Worm (Caenorhabditis elegans) whole organism, L1 larva: ENCODE data around the gene lgc-18.
A peak's percentile ranks its signal among the peaks of the same experiment; 100 is the strongest.

ENCODE experiments used
- C04F5.9 ChIP-seq: sonication (generic microtip); optimal IDR thresholded peaks from 2 replicates; lab custom pipeline; 2016; ENCODE audit warnings: missing genetic modification characterization, missing compliant biosample characterization
- blmp-1 ChIP-seq: fragments of 150-350 bp; optimal IDR thresholded peaks from 2 replicates; lab custom pipeline; 2014; ENCODE audit warnings: missing biosample characterization, missing genetic modification characterization
- ceh-90 ChIP-seq: sonication (generic microtip); optimal IDR thresholded peaks from 2 replicates; lab custom pipeline; 2016; ENCODE audit warnings: missing genetic modification characterization, missing compliant biosample characterization
- dsc-1 ChIP-seq: sonication (generic microtip); optimal IDR thresholded peaks from 2 replicates; lab custom pipeline; 2016; ENCODE audit warnings: mild to moderate bottlenecking, missing genetic modification characterization, missing compliant biosample characterization
- efl-1 ChIP-seq, 4 experiments: fragments of 150-350 bp; optimal IDR thresholded peaks in 3 of 4; peaks in 1 of 4; 1 replicate in 1 of 4; 2 replicates in 3 of 4; lab custom pipeline; 2014; ENCODE audit warnings: missing biosample characterization in 2 of 4, missing genetic modification characterization in 2 of 4, missing genetic modification reagents in 2 of 4
- efl-3 ChIP-seq: fragments of 200-800 bp; sonication (Bioruptor generic); optimal IDR thresholded peaks from 2 replicates; lab custom pipeline; 2018; ENCODE audit warnings: mild to moderate bottlenecking, missing genetic modification characterization, missing compliant biosample characterization
- egl-13 ChIP-seq: sonication (generic microtip); optimal IDR thresholded peaks from 2 replicates; lab custom pipeline; 2016; ENCODE audit warnings: missing genotype, missing genetic modification reagents, missing genetic modification characterization, missing compliant biosample characterization
- elt-2 ChIP-seq: sonication (generic microtip); optimal IDR thresholded peaks from 2 replicates; lab custom pipeline; 2016; ENCODE audit warnings: missing genetic modification characterization, mild to moderate bottlenecking, inconsistent platforms, missing compliant biosample characterization, missing genetic modification reagents
- fkh-10 ChIP-seq: sonication (generic microtip); optimal IDR thresholded peaks from 2 replicates; lab custom pipeline; 2017; ENCODE audit warnings: missing biosample characterization, missing genetic modification reagents, missing genetic modification characterization
- fkh-4 ChIP-seq: sonication (generic microtip); optimal IDR thresholded peaks from 2 replicates; lab custom pipeline; 2016; ENCODE audit warnings: missing compliant biosample characterization, missing genetic modification characterization, borderline replicate concordance
- fkh-8 ChIP-seq: sonication (generic microtip); optimal IDR thresholded peaks from 2 replicates; lab custom pipeline; 2016; ENCODE audit warnings: mild to moderate bottlenecking, missing genetic modification characterization, missing compliant biosample characterization
- grh-1 ChIP-seq: fragments of 200-800 bp; sonication (Bioruptor generic); IDR thresholded peaks from 2 replicates; pipeline ENCODE4 v1.3.6; 2022; ENCODE audit warnings: missing genetic modification reagents, missing genetic modification characterization, missing compliant biosample characterization
- irx-1 ChIP-seq: sonication (generic microtip); optimal IDR thresholded peaks from 2 replicates; lab custom pipeline; 2016; ENCODE audit warnings: missing genetic modification characterization, missing compliant biosample characterization
- lin-14 ChIP-seq: fragments of 200-800 bp; sonication (Bioruptor generic); optimal IDR thresholded peaks from 2 replicates; lab custom pipeline; 2018; ENCODE audit warnings: mild to moderate bottlenecking, missing genetic modification characterization, moderate library complexity, missing compliant biosample characterization
- lir-3 ChIP-seq: sonication (generic microtip); optimal IDR thresholded peaks from 2 replicates; lab custom pipeline; 2016; ENCODE audit warnings: mild to moderate bottlenecking, missing genetic modification characterization, moderate library complexity, missing compliant biosample characterization; ENCODE audit not compliant: poor library complexity
- lsy-2 ChIP-seq, 2 experiments: fragments of 150-350 bp; optimal IDR thresholded peaks; 2 replicates each; lab custom pipeline; 2014; ENCODE audit warnings: missing biosample characterization in 2 of 2, missing genetic modification characterization in 2 of 2
- mep-1 ChIP-seq: fragments of 150-350 bp; optimal IDR thresholded peaks from 2 replicates; lab custom pipeline; 2014; ENCODE audit warnings: missing biosample characterization, missing genetic modification characterization
- nhr-12 ChIP-seq: sonication (generic microtip); optimal IDR thresholded peaks from 2 replicates; lab custom pipeline; 2017; ENCODE audit warnings: missing biosample characterization, missing genetic modification characterization
- nhr-20 ChIP-seq: sonication (generic microtip); optimal IDR thresholded peaks from 2 replicates; lab custom pipeline; 2016; ENCODE audit warnings: mild to moderate bottlenecking, missing genetic modification characterization, missing compliant biosample characterization
- nhr-47 ChIP-seq: sonication (generic microtip); optimal IDR thresholded peaks from 2 replicates; lab custom pipeline; 2016; ENCODE audit warnings: mild to moderate bottlenecking, missing genetic modification characterization, moderate library complexity, missing compliant biosample characterization
- nhr-71 ChIP-seq: sonication (generic microtip); optimal IDR thresholded peaks from 2 replicates; lab custom pipeline; 2016; ENCODE audit warnings: mild to moderate bottlenecking, missing genetic modification characterization, moderate library complexity, missing compliant biosample characterization
- nhr-77 ChIP-seq: fragments of 150-350 bp; optimal IDR thresholded peaks from 2 replicates; lab custom pipeline; 2014; ENCODE audit warnings: missing biosample characterization, missing genetic modification characterization
- nhr-84 ChIP-seq: sonication (generic microtip); optimal IDR thresholded peaks from 2 replicates; lab custom pipeline; 2017; ENCODE audit warnings: missing biosample characterization, missing genetic modification characterization
- nhr-85 ChIP-seq: sonication (generic microtip); peaks from one replicate; lab custom pipeline; 2016; ENCODE audit warnings: missing genetic modification characterization, inconsistent platforms, missing compliant biosample characterization
- pax-3 ChIP-seq: fragments of 200-800 bp; sonication (Bioruptor generic); optimal IDR thresholded peaks from 2 replicates; lab custom pipeline; 2018; ENCODE audit warnings: mild to moderate bottlenecking, missing genetic modification characterization, moderate library complexity, missing compliant biosample characterization
- rnt-1 ChIP-seq: sonication (generic microtip); optimal IDR thresholded peaks from 2 replicates; lab custom pipeline; 2016; ENCODE audit warnings: mild to moderate bottlenecking, missing genetic modification characterization, moderate library complexity, missing compliant biosample characterization
- snpc-4 ChIP-seq: fragments of 150-350 bp; optimal IDR thresholded peaks from 2 replicates; lab custom pipeline; 2014; ENCODE audit warnings: missing biosample characterization, missing genetic modification characterization
- snu-23 ChIP-seq: sonication (generic microtip); optimal IDR thresholded peaks from 2 replicates; lab custom pipeline; 2016; ENCODE audit warnings: missing genetic modification characterization, missing compliant biosample characterization
- sox-4 ChIP-seq: sonication (generic microtip); optimal IDR thresholded peaks from 2 replicates; lab custom pipeline; 2016; ENCODE audit warnings: missing genetic modification characterization, missing compliant biosample characterization
- tbx-2 ChIP-seq: sonication (generic microtip); optimal IDR thresholded peaks from 2 replicates; lab custom pipeline; 2016; ENCODE audit warnings: missing genetic modification characterization, missing compliant biosample characterization
- unc-130 ChIP-seq: fragments of 150-350 bp; optimal IDR thresholded peaks from 2 replicates; lab custom pipeline; 2017; ENCODE audit warnings: missing biosample characterization, missing genetic modification characterization, inconsistent platforms
- zag-1 ChIP-seq: fragments of 150-350 bp; optimal IDR thresholded peaks from 2 replicates; lab custom pipeline; 2014; ENCODE audit warnings: missing biosample characterization, missing genetic modification characterization
- ztf-11 ChIP-seq, 2 experiments: sonication (generic microtip); optimal IDR thresholded peaks; 2 replicates each; lab custom pipeline; 2016 to 2017; ENCODE audit warnings: missing genetic modification characterization in 2 of 2, missing biosample characterization in 1 of 2, missing compliant biosample characterization in 1 of 2
- ztf-4 ChIP-seq: fragments of 150-350 bp; optimal IDR thresholded peaks from 2 replicates; lab custom pipeline; 2014; ENCODE audit warnings: missing biosample characterization, missing genetic modification characterization

Gene lgc-18

ce11 chrX:12149638-12150137 is 24.3 kb downstream of the lgc-18 start, which contains the start of gene znf-474 (continued):
- no peak for TF ChIP-seq blmp-1
- TF ChIP-seq snpc-4 (tag; lab: Kevin White, UChicago) = no peak
- no peak for TF ChIP-seq nhr-84 (tag; lab: Kevin White, UChicago)
- no peak for TF ChIP-seq efl-3 (GFP tag; lab: Kevin White, UChicago)

ce11 chrX:12154055-12154898 is 28.9 kb downstream of the lgc-18 start, which contains the start of gene mfsd-11:
TSS of gene mfsd-11 (minus strand) at chrX:12154105.
- TF ChIP-seq sox-4 (tag; lab: Kevin White, UChicago) (no peak), elt-2 (peak; percentile 26)
- TF ChIP-seq, all 84 proteins: peak for 1

ce11 chrX:12158641-12159040 is 33.2 kb downstream of the lgc-18 start:
- TF ChIP-seq mep-1 (tag; lab: Kevin White, UChicago) (peak; percentile 0), nhr-77 (tag; lab: Kevin White, UChicago) (no peak), nhr-20 (peak; percentile 7), egl-13 (no peak), irx-1 (tag; lab: Kevin White, UChicago) (no peak), fkh-8 (tag; lab: Kevin White, UChicago) (peak; percentile 71), nhr-47 (tag; lab: Kevin White, UChicago) (peak; percentile 40), lir-3 (peak; percentile 22), snu-23 (GFP tag; lab: Kevin White, UChicago) (peak; percentile 16), fkh-4 (tag; lab: Kevin White, UChicago) (no peak), lsy-2 (tag; optimal IDR thresholded peaks at IDR 0.05; lab: Kevin White, UChicago) (peak in 1 of 2 experiments; percentile 33), fkh-10 (no peak), dsc-1 (tag; lab: Kevin White, UChicago) (peak; percentile 91), ceh-90 (tag; lab: Kevin White, UChicago) (no peak), nhr-71 (peak; percentile 68), sox-4 (tag; lab: Kevin White, UChicago) (peak; percentile 52), pax-3 (tag; lab: Kevin White, UChicago) (peak; percentile 18), rnt-1 (peak; percentile 25), C04F5.9 (tag; lab: Kevin White, UChicago) (no peak), lin-14 (peak; percentile 52), unc-130 (tag; lab: Kevin White, UChicago) (peak; percentile 80)

ce11 chrX:12160002-12160690 is 34.7 kb downstream of the lgc-18 start, which contains the start of gene F57G12.2:
TSS of gene F57G12.2 (minus strand) at chrX:12160052.
- TF ChIP-seq ztf-11 (tag; optimal IDR thresholded peaks at IDR 0.05; lab: Kevin White, UChicago) (no peak), nhr-85 (tag; lab: Kevin White, UChicago) (peak; percentile 73), zag-1 (no peak), blmp-1 (peak; percentile 54), ztf-4 (peak; percentile 24), grh-1 (GFP tag; lab: Robert Waterston, UW) (peak; percentile 71; the same call in 1 of the 2 replicates), nhr-47 (tag; lab: Kevin White, UChicago) (no peak)

ce11 chrX:12162659-12163058 is 37.3 kb downstream of the lgc-18 start:
- TF ChIP-seq irx-1 (tag; lab: Kevin White, UChicago) (no peak), nhr-20 (no peak), nhr-12 (no peak), tbx-2 (tag; lab: Kevin White, UChicago) (no peak), efl-1 (optimal IDR thresholded peaks at IDR 0.05; lab: Kevin White, UChicago) (no peak), efl-1 (GFP tag; optimal IDR thresholded peaks at IDR 0.05 in 1 of 2; lab: Kevin White, UChicago) (peak in 1 of 2 experiments; percentile 13)
